Worm (Caenorhabditis elegans): ENCODE results near the gene ctsa-3.2.
"Not testable (repeated sequence)": the region's sequence is repeated elsewhere in the genome, so short reads cannot be mapped to it uniquely, and the experiment has no call there.

The ctsa-3.2 gene

ce11 chrII:9866378-9866777, 8.6 kb upstream of the ctsa-3.2 start, which contains the start of gene chil-1:
Gene chil-1 (minus strand): TSS chrII:9866478.
- TF ChIP-seq ceh-79 (tag; optimal IDR thresholded peaks at IDR 0.05); hsf-1 (GFP tag; IDR thresholded peaks at IDR 0.05); lsl-1 (GFP tag; optimal IDR thresholded peaks at IDR 0.05): not testable (repeated sequence)

ce11 chrII:9868207-9868606, 6.8 kb upstream of the ctsa-3.2 start:
- TF ChIP-seq B0336.3 (GFP tag; IDR thresholded peaks at IDR 0.05), result no peak
- TF ChIP-seq pbrm-1 (GFP tag; IDR thresholded peaks at IDR 0.05), result no peak
- TF ChIP-seq rec-8 (tag; optimal IDR thresholded peaks at IDR 0.05), result no peak
- no peak for TF ChIP-seq cebp-1 (GFP tag; IDR thresholded peaks at IDR 0.05)
- no peak for TF ChIP-seq cebp-1 (tag; optimal IDR thresholded peaks at IDR 0.05)
- TF ChIP-seq hsf-1 (GFP tag; IDR thresholded peaks at IDR 0.05), result no peak
- TF ChIP-seq Y53F4B.3 (GFP tag; IDR thresholded peaks at IDR 0.05), result no peak
- TF ChIP-seq madf-10 (tag; optimal IDR thresholded peaks at IDR 0.05), result no peak
- no peak for TF ChIP-seq zfh-2 (GFP tag; conservative IDR thresholded peaks at IDR 0.05)
- no peak for TF ChIP-seq mes-4 (tag; optimal IDR thresholded peaks at IDR 0.05)
- TF ChIP-seq attf-3 (GFP tag; conservative IDR thresholded peaks at IDR 0.05), result no peak
- TF ChIP-seq tbx-9 (tag; optimal IDR thresholded peaks at IDR 0.05; ENCODE audit: borderline replicate concordance), result no peak
- no peak for TF ChIP-seq B0261.1 (tag; optimal IDR thresholded peaks at IDR 0.05)
- no peak for TF ChIP-seq madf-8 (GFP tag; conservative IDR thresholded peaks at IDR 0.05)
- TF ChIP-seq ZK185.1 (tag; optimal IDR thresholded peaks at IDR 0.05; ENCODE audit: poor library complexity, severe bottlenecking), result no peak
- no peak for TF ChIP-seq bed-2 (GFP tag; IDR thresholded peaks at IDR 0.05)
- TF ChIP-seq efl-1 (GFP tag; optimal IDR thresholded peaks at IDR 0.05), result no peak
- no peak for TF ChIP-seq madf-6 (GFP tag; IDR thresholded peaks at IDR 0.05)
- no peak for TF ChIP-seq hlh-12 (tag; optimal IDR thresholded peaks at IDR 0.05)
- no peak for TF ChIP-seq ztf-22 (GFP tag; optimal IDR thresholded peaks at IDR 0.05)

- no peak for TF ChIP-seq attf-5 (GFP tag; optimal IDR thresholded peaks at IDR 0.05)
These were observed 6.3 kb upstream of the ctsa-3.2 start, which contains the start of gene old-1 for ce11 chrII:9868698-9869097. Gene old-1 (minus strand): TSS chrII:9868747.

ce11 chrII:9871061-9871460, 3.9 kb upstream of the ctsa-3.2 start, which contains the start of gene chil-7:
Gene chil-7 (minus strand): TSS chrII:9871172.
- TF ChIP-seq madf-6 (GFP tag; IDR thresholded peaks at IDR 0.05) (no peak), snpc-1.1 (tag; optimal IDR thresholded peaks at IDR 0.05; ENCODE audit: insufficient read depth) (no peak), hlh-12 (tag; optimal IDR thresholded peaks at IDR 0.05) (no peak), nfya-1 (tag; optimal IDR thresholded peaks at IDR 0.05; ENCODE audit: borderline replicate concordance, insufficient read depth) (no peak), mes-4 (tag; optimal IDR thresholded peaks at IDR 0.05) (no peak), unc-130 (GFP tag; optimal IDR thresholded peaks at IDR 0.05) (no peak), die-1 (tag; optimal IDR thresholded peaks at IDR 0.05) (no peak), ceh-100 (GFP tag; IDR thresholded peaks at IDR 0.05) (no peak), Y53F4B.3 (GFP tag; IDR thresholded peaks at IDR 0.05) (no peak), rec-8 (tag; optimal IDR thresholded peaks at IDR 0.05) (no peak), attf-6 (GFP tag; IDR thresholded peaks at IDR 0.05) (no peak), egl-18 (GFP tag; IDR thresholded peaks at IDR 0.05) (no peak), hmg-20 (GFP tag; IDR thresholded peaks at IDR 0.05) (no peak), Y53G8AR.9 (GFP tag; conservative IDR thresholded peaks at IDR 0.05) (no peak), F22D6.2 (tag; optimal IDR thresholded peaks at IDR 0.05) (no peak), snpc-3.4 (tag; optimal IDR thresholded peaks at IDR 0.05) (no peak), F52B5.7 (tag; optimal IDR thresholded peaks at IDR 0.05) (no peak), B0261.1 (tag; optimal IDR thresholded peaks at IDR 0.05) (no peak)

Measured in whole organism, young adult.